Fruit fly (Drosophila melanogaster) whole organism, embryonic: ENCODE data around the gene CG9674.

Experiments used
- CG10321 ChIP-seq: fragments of 200-800 bp; sonication (Bioruptor generic); IDR thresholded peaks from 2 replicates; pipeline ENCODE4 v1.3.6; 2022; ENCODE audit warnings: missing biosample characterization, missing genetic modification characterization
- CG10959 ChIP-seq: fragments of 200-800 bp; sonication (Bioruptor generic); IDR thresholded peaks from 2 replicates; pipeline ENCODE4 v1.3.6; 2022; ENCODE audit warnings: missing biosample characterization, missing genetic modification characterization
- CG13287 ChIP-seq: fragments of 200-800 bp; sonication (Bioruptor generic); IDR thresholded peaks from 2 replicates; pipeline ENCODE4 v1.3.6; 2022; ENCODE audit warnings: missing biosample characterization, missing genetic modification characterization; ENCODE audit not compliant: partially characterized antibody
- CG2120 ChIP-seq: fragments of 200-800 bp; sonication (Bioruptor generic); optimal IDR thresholded peaks from 3 replicates; lab custom pipeline; 2016; ENCODE audit warnings: missing biosample characterization, missing genetic modification characterization
- CG3726 ChIP-seq: fragments of 200-800 bp; sonication (Bioruptor generic); IDR thresholded peaks from 3 replicates; pipeline ENCODE4, ENCODE4 v1.3.6; 2022; ENCODE audit warnings: missing biosample characterization, missing genetic modification characterization
- CG4282 ChIP-seq: fragments of 200-800 bp; sonication (Bioruptor generic); optimal IDR thresholded peaks from 2 replicates; lab custom pipeline; 2016; ENCODE audit warnings: missing biosample characterization, missing genetic modification characterization
- CG4617 ChIP-seq: fragments of 200-800 bp; sonication (Bioruptor generic); optimal IDR thresholded peaks from 3 replicates; lab custom pipeline; 2016; ENCODE audit warnings: missing biosample characterization, missing genetic modification characterization, borderline replicate concordance
- CG5953 ChIP-seq: fragments of 200-800 bp; sonication (Bioruptor generic); IDR thresholded peaks from 2 replicates; pipeline ENCODE4 v1.3.6; 2022; ENCODE audit warnings: missing biosample characterization, missing genetic modification characterization
- CG8290 ChIP-seq, 3 experiments: fragments of 200-800 bp; sonication (Bioruptor generic); optimal IDR thresholded peaks; 2 replicates each; lab custom pipeline; 2016 to 2019; ENCODE audit warnings: missing biosample characterization in 3 of 3, missing genetic modification characterization in 3 of 3, mild to moderate bottlenecking in 2 of 3, moderate library complexity in 1 of 3
- CG8388 ChIP-seq: fragments of 200-800 bp; sonication (Bioruptor generic); optimal IDR thresholded peaks from 2 replicates; lab custom pipeline; 2019; ENCODE audit warnings: missing biosample characterization, mild to moderate bottlenecking, missing genetic modification characterization, moderate library complexity
- CG9215 ChIP-seq: fragments of 200-800 bp; sonication (Bioruptor generic); IDR thresholded peaks from 2 replicates; pipeline ENCODE4 v1.3.6; 2022; ENCODE audit warnings: missing biosample characterization, missing genetic modification characterization
- CrebB ChIP-seq: fragments of 200-800 bp; sonication (Bioruptor generic); optimal IDR thresholded peaks from 3 replicates; lab custom pipeline; 2018; ENCODE audit warnings: missing biosample characterization, mild to moderate bottlenecking, missing genetic modification characterization
- D19A ChIP-seq: fragments of 200-800 bp; optimal IDR thresholded peaks from 3 replicates; lab custom pipeline; 2019; ENCODE audit warnings: missing biosample characterization, mild to moderate bottlenecking, missing genetic modification characterization, moderate library complexity
- H2.0 ChIP-seq: fragments of 200-800 bp; sonication (Bioruptor generic); IDR thresholded peaks from 2 replicates; pipeline ENCODE4 v1.3.6; 2022; ENCODE audit warnings: missing biosample characterization, missing genetic modification characterization
- HHEX ChIP-seq: fragments of 200-800 bp; sonication (Bioruptor generic); optimal IDR thresholded peaks from 3 replicates; lab custom pipeline; 2017; ENCODE audit warnings: missing biosample characterization, mild to moderate bottlenecking, missing genetic modification characterization, missing genetic modification reagents
- Hmx ChIP-seq: fragments of 200-800 bp; sonication (Bioruptor generic); optimal IDR thresholded peaks from 2 replicates; lab custom pipeline; 2016; ENCODE audit warnings: missing biosample characterization, missing genetic modification characterization
- Hr3 ChIP-seq: fragments of 200-800 bp; sonication (Bioruptor generic); optimal IDR thresholded peaks from 3 replicates; lab custom pipeline; 2016; ENCODE audit warnings: missing biosample characterization, missing genetic modification characterization
- Med ChIP-seq: fragments of 200-800 bp; sonication (Bioruptor generic); peaks from one replicate; lab custom pipeline; 2016; ENCODE audit warnings: missing biosample characterization, missing genetic modification characterization, mild to moderate bottlenecking, inconsistent platforms, moderate library complexity
- Oaz ChIP-seq: fragments of 200-800 bp; sonication (Bioruptor generic); IDR thresholded peaks from 2 replicates; pipeline ENCODE4 v1.3.6; 2022; ENCODE audit warnings: missing biosample characterization, missing genetic modification characterization
- Tbp ChIP-seq: fragments of >200 bp; optimal IDR thresholded peaks from 2 replicates; lab custom pipeline; 2018; ENCODE audit warnings: missing biosample characterization, missing genetic modification characterization
- al ChIP-seq: fragments of 200-800 bp; sonication (Bioruptor generic); IDR thresholded peaks from 2 replicates; pipeline ENCODE4 v1.3.6; 2022; ENCODE audit warnings: missing biosample characterization, missing genetic modification characterization
- amos ChIP-seq: fragments of 200-800 bp; sonication (Bioruptor generic); IDR thresholded peaks from 2 replicates; pipeline ENCODE4 v1.3.6; 2022; ENCODE audit warnings: missing biosample characterization, missing genetic modification characterization; ENCODE audit not compliant: partially characterized antibody
- cg ChIP-seq: fragments of 200-800 bp; sonication (Bioruptor generic); optimal IDR thresholded peaks from 3 replicates; lab custom pipeline; 2019; ENCODE audit warnings: missing biosample characterization, mild to moderate bottlenecking, missing genetic modification characterization, moderate library complexity
- chn ChIP-seq: fragments of 200-800 bp; sonication (Bioruptor generic); optimal IDR thresholded peaks from 2 replicates; lab custom pipeline; 2016; ENCODE audit warnings: missing biosample characterization, missing genetic modification characterization
- ci ChIP-seq: fragments of 200-800 bp; sonication (Bioruptor generic); IDR thresholded peaks from 3 replicates; pipeline ENCODE4 v1.3.6; 2022; ENCODE audit warnings: missing biosample characterization, missing genetic modification characterization
- crol ChIP-seq: fragments of 200-800 bp; sonication (Bioruptor generic); IDR thresholded peaks from 2 replicates; pipeline ENCODE4 v1.3.6; 2022; ENCODE audit warnings: missing biosample characterization, missing genetic modification characterization
- dmrt11E ChIP-seq: fragments of 200-800 bp; sonication (Bioruptor generic); optimal IDR thresholded peaks from 3 replicates; lab custom pipeline; 2018; ENCODE audit warnings: missing biosample characterization, mild to moderate bottlenecking, missing genetic modification characterization, moderate library complexity
- dysf ChIP-seq: fragments of 200-800 bp; sonication (Bioruptor generic); IDR thresholded peaks from 3 replicates; pipeline ENCODE4 v1.3.6; 2022; ENCODE audit warnings: missing biosample characterization, missing genetic modification characterization
- en ChIP-seq: fragments of 200-800 bp; sonication (Bioruptor generic); optimal IDR thresholded peaks from 2 replicates; lab custom pipeline; 2016; ENCODE audit warnings: missing biosample characterization, missing genetic modification characterization
- fd96Cb ChIP-seq: fragments of 200-800 bp; sonication (Bioruptor generic); optimal IDR thresholded peaks from 2 replicates; lab custom pipeline; 2018; ENCODE audit warnings: missing biosample characterization, mild to moderate bottlenecking, missing genetic modification characterization, moderate library complexity
- ftz-f1 ChIP-seq: fragments of 200-800 bp; sonication (Bioruptor generic); optimal IDR thresholded peaks from 2 replicates; lab custom pipeline; 2016; ENCODE audit warnings: missing biosample characterization, missing genetic modification characterization
- gfzf ChIP-seq: fragments of 200-800 bp; sonication (Bioruptor generic); optimal IDR thresholded peaks from 2 replicates; lab custom pipeline; 2016; ENCODE audit warnings: missing biosample characterization, mild to moderate bottlenecking, missing genetic modification characterization, moderate library complexity
- gro ChIP-seq: fragments of 200-800 bp; sonication (Bioruptor generic); optimal IDR thresholded peaks from 2 replicates; lab custom pipeline; 2016; ENCODE audit warnings: missing biosample characterization, missing genetic modification characterization
- gt ChIP-seq: fragments of 200-800 bp; sonication (Bioruptor generic); IDR thresholded peaks from 2 replicates; pipeline ENCODE4 v1.3.6; 2022; ENCODE audit warnings: missing biosample characterization, missing genetic modification characterization
- ham ChIP-seq: fragments of 200-800 bp; sonication (Bioruptor generic); IDR thresholded peaks from 2 replicates; pipeline ENCODE4 v1.3.6; 2022; ENCODE audit warnings: missing biosample characterization, missing genetic modification characterization
- hth ChIP-seq: fragments of >200 bp; optimal IDR thresholded peaks from 2 replicates; lab custom pipeline; 2017; ENCODE audit warnings: inconsistent platforms
- jumu ChIP-seq: fragments of 200-800 bp; sonication (Bioruptor generic); optimal IDR thresholded peaks from 3 replicates; lab custom pipeline; 2016; ENCODE audit warnings: missing biosample characterization, missing genetic modification characterization
- klu ChIP-seq: fragments of 200-800 bp; sonication (Bioruptor generic); IDR thresholded peaks from 2 replicates; pipeline ENCODE4 v1.3.6; 2022; ENCODE audit warnings: missing biosample characterization, missing genetic modification characterization
- kni ChIP-seq: fragments of 200-800 bp; sonication (Bioruptor generic); optimal IDR thresholded peaks from 3 replicates; lab custom pipeline; 2017; ENCODE audit warnings: mild to moderate bottlenecking, missing biosample characterization, missing genetic modification reagents, missing genetic modification characterization
- lab ChIP-seq: fragments of 200-800 bp; sonication (Bioruptor generic); optimal IDR thresholded peaks from 3 replicates; lab custom pipeline; 2017; ENCODE audit warnings: missing biosample characterization, missing genetic modification characterization, mild to moderate bottlenecking, moderate library complexity, missing genetic modification reagents
- lov ChIP-seq, 2 experiments: fragments of 200-800 bp in 1 of 2; fragments of >200 bp in 1 of 2; sonication (Bioruptor generic) in 1 of 2; IDR thresholded peaks in 1 of 2; optimal IDR thresholded peaks in 1 of 2; 2 replicates in 1 of 2; 3 replicates in 1 of 2; pipeline versions ENCODE4 v1.3.6 to Lab custom; 2017 to 2022; ENCODE audit warnings: missing biosample characterization in 1 of 2, missing genetic modification characterization in 1 of 2
- mirr ChIP-seq: fragments of 200-800 bp; sonication (Bioruptor generic); optimal IDR thresholded peaks from 3 replicates; lab custom pipeline; 2018; ENCODE audit warnings: missing biosample characterization, mild to moderate bottlenecking, missing genetic modification characterization
- oc ChIP-seq: fragments of 200-800 bp; sonication (Bioruptor generic); optimal IDR thresholded peaks from 2 replicates; lab custom pipeline; 2018; ENCODE audit warnings: missing biosample characterization, mild to moderate bottlenecking, missing genetic modification characterization, moderate library complexity
- pan ChIP-seq, 4 experiments: fragments of >200 bp in 3 of 4; fragments of 200-800 bp in 1 of 4; sonication (Bioruptor generic) in 1 of 4; optimal IDR thresholded peaks in 3 of 4; IDR thresholded peaks in 1 of 4; 2 replicates each; pipeline versions ENCODE4 v1.3.6 to Lab custom; 2017 to 2022; ENCODE audit warnings: missing biosample characterization in 2 of 4, missing genetic modification characterization in 2 of 4, mixed read lengths in 1 of 4
- pita ChIP-seq: fragments of 200-800 bp; sonication (Bioruptor generic); optimal IDR thresholded peaks from 2 replicates; lab custom pipeline; 2017; ENCODE audit warnings: missing biosample characterization, mild to moderate bottlenecking, missing genetic modification characterization
- repo ChIP-seq: fragments of 200-800 bp; sonication (Bioruptor generic); optimal IDR thresholded peaks from 2 replicates; lab custom pipeline; 2016; ENCODE audit warnings: missing biosample characterization, missing genetic modification characterization
- sens ChIP-seq: fragments of 200-800 bp; sonication (Bioruptor generic); peaks from one replicate; lab custom pipeline; 2016; ENCODE audit warnings: missing biosample characterization, missing genetic modification characterization
- zf30C ChIP-seq: fragments of 200-800 bp; sonication (Bioruptor generic); optimal IDR thresholded peaks from 3 replicates; lab custom pipeline; 2018; ENCODE audit warnings: missing biosample characterization, mild to moderate bottlenecking, missing genetic modification characterization

Gene CG9674

DNA sequence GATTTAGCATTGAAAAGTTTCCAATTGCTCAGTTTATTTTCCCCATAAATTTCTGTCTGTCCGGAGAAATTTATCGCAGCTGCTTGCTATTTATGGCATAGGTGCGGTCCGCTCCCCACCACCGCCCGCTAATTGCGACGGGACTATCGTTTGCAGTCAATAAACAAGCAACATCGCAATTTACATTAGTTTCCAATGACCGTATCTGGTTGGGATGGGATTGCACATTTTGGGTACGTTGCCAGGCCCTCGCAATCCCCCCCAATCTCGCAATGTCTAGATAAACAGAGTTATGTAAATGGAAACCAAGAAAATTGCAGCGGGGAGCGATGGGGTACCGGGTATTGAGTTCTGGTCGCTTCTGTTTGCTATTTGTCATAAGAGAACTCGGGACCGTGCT is 2.9 kb downstream of the CG9674 start, which contains the start of gene nudC (continued):
- no peak for TF ChIP-seq CG8290 (GFP tag; optimal IDR thresholded peaks at IDR 0.05; lab: Kevin White, UChicago)
- peak in 1 of 2 experiments; percentile 6 for TF ChIP-seq CG8290 (tag; optimal IDR thresholded peaks at IDR 0.05; lab: Kevin White, UChicago)
- no peak for TF ChIP-seq chn (GFP tag; lab: Kevin White, UChicago)
- TF ChIP-seq CG10321 (GFP tag; lab: Robert Waterston, UW): no peak
- peak; percentile 3 for TF ChIP-seq HHEX (GFP tag; lab: Kevin White, UChicago)
- TF ChIP-seq crol (GFP tag; lab: Robert Waterston, UW): peak; percentile 76
- peak; percentile 47; the same call in 1 of the 3 replicates for TF ChIP-seq ci
- TF ChIP-seq Med: peak; percentile 50
- peak; percentile 5 for TF ChIP-seq mirr (GFP tag; lab: Kevin White, UChicago)
- 0 out of 2 replicates have a peak, but pooled peaks have one; percentile 13 for TF ChIP-seq CG10959

DNA sequence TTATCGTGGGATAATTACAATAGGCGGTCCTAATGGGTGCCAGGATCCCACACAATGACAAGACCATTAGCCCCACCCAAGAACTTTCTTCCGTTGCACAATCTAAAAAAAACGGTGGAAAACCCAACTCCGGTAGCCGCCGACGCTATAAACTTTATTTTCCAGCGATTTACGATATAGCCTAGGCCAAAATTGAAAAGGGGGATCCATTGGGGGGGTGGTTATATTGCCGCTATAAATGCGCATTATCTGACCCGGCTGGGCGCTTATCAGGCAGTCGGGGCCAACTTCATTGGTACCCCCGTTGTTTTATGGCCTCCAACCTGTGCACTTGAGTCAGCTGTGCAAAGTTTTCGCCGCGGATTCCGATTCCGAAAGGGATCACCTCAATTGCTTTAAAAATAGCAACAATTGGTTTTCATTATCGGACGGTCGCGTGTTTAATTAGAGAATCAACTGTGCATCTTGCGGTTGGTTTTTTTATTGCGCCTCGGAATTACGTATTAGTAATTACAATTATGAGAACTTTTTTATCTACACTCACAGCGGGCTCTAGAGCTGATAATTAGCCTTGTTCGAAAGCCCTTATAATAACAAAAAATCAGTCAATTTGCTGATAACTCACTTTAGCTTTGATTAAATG is 3.7 kb downstream of the CG9674 start:
- TF ChIP-seq CG5953 (GFP tag; lab: Robert Waterston, UW): peak; percentile 41; the same call in 1 of the 2 replicates
- no peak for TF ChIP-seq Tbp
- TF ChIP-seq CG9215 (GFP tag; lab: Robert Waterston, UW): no peak
- TF ChIP-seq repo (GFP tag; lab: Kevin White, UChicago): no peak
- peak; percentile 55 for TF ChIP-seq sens
- TF ChIP-seq CG4617 (GFP tag; lab: Kevin White, UChicago): no peak
- TF ChIP-seq gt (GFP tag; lab: Robert Waterston, UW): no peak
- TF ChIP-seq Hmx (GFP tag; lab: Kevin White, UChicago): no peak
- TF ChIP-seq Oaz: no peak
- no peak for TF ChIP-seq oc (tag; lab: Kevin White, UChicago)
- TF ChIP-seq al (GFP tag; lab: Robert Waterston, UW): no peak
- no peak for TF ChIP-seq fd96Cb (tag; lab: Kevin White, UChicago)
- TF ChIP-seq klu (GFP tag; lab: Robert Waterston, UW): no peak
- no peak for TF ChIP-seq CG4282 (GFP tag; lab: Kevin White, UChicago)
- TF ChIP-seq CG13287 (GFP tag; lab: Robert Waterston, UW): no peak
- no peak for TF ChIP-seq Hr3
- TF ChIP-seq gfzf: no peak
- TF ChIP-seq hth (lab: Kevin White, UChicago): no peak
- TF ChIP-seq CrebB (tag; lab: Kevin White, UChicago): no peak
- TF ChIP-seq pita (GFP tag; lab: Kevin White, UChicago): no peak
- no peak for TF ChIP-seq zf30C (GFP tag; lab: Kevin White, UChicago)
- TF ChIP-seq lab (GFP tag; lab: Kevin White, UChicago): peak; percentile 72
- no peak for TF ChIP-seq lov (optimal IDR thresholded peaks at IDR 0.05; lab: Kevin White, UChicago)
- TF ChIP-seq lov (GFP tag; IDR thresholded peaks at IDR 0.05; lab: Robert Waterston, UW): peak; percentile 69; the same call in 1 of the 3 replicates
- 0 out of 3 replicates have a peak, but pooled peaks have one; percentile 24 for TF ChIP-seq dysf (GFP tag; lab: Robert Waterston, UW)
- TF ChIP-seq kni: peak; percentile 19
- peak; percentile 7 for TF ChIP-seq ftz-f1 (GFP tag; lab: Kevin White, UChicago)
- TF ChIP-seq CG8388: peak; percentile 32
- no peak for TF ChIP-seq dmrt11E
- no peak for TF ChIP-seq cg (GFP tag; lab: Kevin White, UChicago)
- no peak for TF ChIP-seq pan (optimal IDR thresholded peaks at IDR 0.05; lab: Kevin White, UChicago)
- TF ChIP-seq pan (GFP tag; optimal IDR thresholded peaks at IDR 0.05 in 1 of 2, IDR thresholded peaks at IDR 0.05 in 1 of 2): peak in 1 of 2 experiments; percentile 40
- no peak for TF ChIP-seq CG2120 (GFP tag; lab: Kevin White, UChicago)
- no peak for TF ChIP-seq ham (GFP tag; lab: Robert Waterston, UW)
- no peak for TF ChIP-seq H2.0 (GFP tag; lab: Robert Waterston, UW)
- TF ChIP-seq amos: no peak
- TF ChIP-seq en (GFP tag; lab: Kevin White, UChicago): no peak
- no peak for TF ChIP-seq CG3726 (GFP tag; lab: Robert Waterston, UW)
- peak; percentile 16 for TF ChIP-seq D19A (tag; lab: Kevin White, UChicago)
- TF ChIP-seq gro: peak; percentile 55
- no peak for TF ChIP-seq jumu
